Fruit fly (Drosophila melanogaster) whole organism, adult: Measurements from ENCODE around the gene CG7548.
A peak's percentile ranks its signal among the peaks of the same experiment; 100 is the strongest.

Source experiments
- CG7101 ChIP-seq: fragments of 200-800 bp; sonication (Bioruptor generic); optimal IDR thresholded peaks from 2 replicates; lab custom pipeline; 2018; ENCODE audit warnings: missing biosample characterization, mild to moderate bottlenecking, missing genetic modification characterization, moderate library complexity
- cnc ChIP-seq, 2 experiments: fragments of >200 bp; optimal IDR thresholded peaks; 2 replicates each; lab custom pipeline; 2017
- kay ChIP-seq: fragments of 200-800 bp; sonication (Bioruptor generic); peaks from one replicate; lab custom pipeline; 2016; ENCODE audit warnings: missing biosample characterization, missing genetic modification characterization, borderline replicate concordance

DNA sequence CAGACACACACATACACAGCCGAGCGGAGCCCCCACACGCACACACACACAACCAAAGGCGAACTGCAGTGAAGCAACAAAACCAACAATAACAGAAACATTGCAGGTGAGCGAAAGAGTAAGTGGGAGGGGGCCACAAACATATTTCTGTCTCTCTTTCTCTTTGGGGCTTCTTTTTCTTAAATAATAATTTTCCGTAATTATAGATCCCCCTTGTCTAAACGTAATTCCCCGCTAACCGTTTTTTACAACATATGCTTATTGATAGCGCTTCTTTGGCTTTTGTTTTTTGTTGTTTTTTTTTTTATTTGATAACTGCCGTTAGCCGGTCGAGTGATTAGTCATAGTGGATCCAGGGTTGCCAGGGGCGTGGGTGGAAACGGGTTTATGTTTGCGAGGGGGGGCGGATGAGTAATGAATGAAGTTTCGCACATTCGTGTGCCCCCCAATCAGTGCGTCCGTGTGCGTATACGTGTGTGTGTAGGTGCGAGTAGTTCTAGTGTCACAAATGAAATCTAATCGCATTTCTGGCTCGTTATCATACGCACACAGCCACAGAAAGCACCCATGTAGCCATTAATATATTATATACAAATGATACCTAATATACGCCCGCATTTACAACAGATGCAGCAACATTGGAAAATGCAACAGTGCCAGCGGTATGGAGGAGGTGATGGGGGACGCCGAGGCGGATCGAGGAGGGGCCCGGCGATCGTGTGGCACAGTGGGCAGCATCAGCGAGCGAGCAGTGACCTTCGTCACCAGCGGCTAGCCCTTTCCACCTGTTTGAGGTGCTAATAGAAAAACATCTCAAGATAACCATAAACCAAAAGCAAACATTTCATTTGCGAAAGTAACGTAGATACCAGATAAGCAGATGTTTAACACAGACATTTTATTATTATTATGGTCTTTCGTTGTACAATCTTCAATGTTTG lies 23.3 kb upstream of the CG7548 start:
- TF ChIP-seq CG7101 (no peak), cnc (optimal IDR thresholded peaks at IDR 0.05; lab: Kevin White, UChicago) (no peak), kay (GFP tag; lab: Kevin White, UChicago) (peak; percentile 99)
